Fruit fly (Drosophila melanogaster): ENCODE data around the gene eRF1.
A peak's percentile ranks its signal among the peaks of the same experiment; 100 is the strongest.

Gene eRF1

DNA sequence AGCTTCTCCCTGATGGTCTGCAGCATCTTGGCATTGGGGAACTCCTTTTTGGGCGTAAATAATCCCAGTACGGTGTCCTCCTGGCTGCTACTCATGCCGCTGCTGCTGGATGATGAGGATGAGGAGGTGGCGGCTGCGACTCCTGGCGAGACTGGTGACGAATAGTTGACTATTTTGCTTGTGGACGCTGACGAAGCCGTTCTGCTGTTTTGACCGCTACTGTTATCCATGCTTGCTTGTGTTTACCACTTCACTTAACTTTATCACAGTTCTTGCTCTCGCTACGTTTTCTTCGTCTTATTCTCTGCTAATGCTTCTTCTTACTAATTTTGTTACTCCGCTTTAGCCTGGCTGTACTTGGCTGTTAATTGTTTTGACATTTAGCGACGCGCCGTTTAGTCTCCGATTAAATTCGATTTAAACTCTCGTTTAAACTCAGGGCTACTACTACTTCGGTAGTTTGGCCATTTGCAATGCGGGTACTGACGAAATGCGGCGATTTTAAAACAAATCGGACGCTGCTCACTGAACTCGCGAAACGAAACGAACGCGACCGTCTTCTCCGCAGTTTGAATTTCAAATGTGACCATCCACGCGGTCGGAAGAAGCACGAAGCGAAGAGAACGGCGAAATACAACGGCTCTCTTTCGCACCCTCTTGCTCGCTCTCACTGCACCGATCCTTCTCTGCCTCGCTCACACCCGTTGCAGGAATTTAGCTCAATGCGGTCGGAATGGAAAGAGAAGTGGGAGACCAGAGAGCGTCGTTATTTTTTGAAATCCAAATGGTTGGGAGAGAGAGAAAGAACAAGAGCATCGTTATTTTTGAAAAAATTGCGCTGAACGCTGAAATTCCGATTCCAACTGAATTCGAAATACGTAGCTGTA, 53.1 kb downstream of the eRF1 start, which contains the start of gene trbl (continued):
- no peak for TF ChIP-seq sc (optimal IDR thresholded peaks at IDR 0.05)
- no peak for TF ChIP-seq sc (GFP tag; optimal IDR thresholded peaks at IDR 0.05)
- TF ChIP-seq h (optimal IDR thresholded peaks at IDR 0.05), result no peak
- TF ChIP-seq bigmax (GFP tag; optimal IDR thresholded peaks at IDR 0.05), result peak; percentile 17
- TF ChIP-seq CG1832 (GFP tag; optimal IDR thresholded peaks at IDR 0.05), result peak; percentile 97
- no peak for TF ChIP-seq CG42726 (GFP tag; IDR thresholded peaks at IDR 0.05; ENCODE audit: partially characterized antibody)
- no peak for TF ChIP-seq Aef1 (GFP tag; IDR thresholded peaks at IDR 0.05)
- TF ChIP-seq pnt (GFP tag; optimal IDR thresholded peaks at IDR 0.05), result no peak
- TF ChIP-seq CG6683 (GFP tag; optimal IDR thresholded peaks at IDR 0.05), result no peak
- TF ChIP-seq CG17829 (tag; optimal IDR thresholded peaks at IDR 0.05), result peak; percentile 97
- peak; percentile 34 for TF ChIP-seq sens (GFP tag)
- TF ChIP-seq gce (GFP tag; IDR thresholded peaks at IDR 0.05), result no peak
- TF ChIP-seq CG17359 (tag; optimal IDR thresholded peaks at IDR 0.05), result no peak
- TF ChIP-seq CG6272 (GFP tag; IDR thresholded peaks at IDR 0.05), result no peak
- TF ChIP-seq D19B (GFP tag; optimal IDR thresholded peaks at IDR 0.05), result no peak
- no peak for TF ChIP-seq CG16863 (GFP tag; optimal IDR thresholded peaks at IDR 0.05)
- no peak for TF ChIP-seq CHES-1-like (GFP tag; optimal IDR thresholded peaks at IDR 0.05)
- peak; percentile 20 for TF ChIP-seq unpg (GFP tag; optimal IDR thresholded peaks at IDR 0.05)
- TF ChIP-seq Hsf (GFP tag; optimal IDR thresholded peaks at IDR 0.05), result no peak
- no peak for TF ChIP-seq CG16779 (GFP tag; IDR thresholded peaks at IDR 0.05)
- TF ChIP-seq Pdp1 (GFP tag; optimal IDR thresholded peaks at IDR 0.05), result no peak
- no peak for TF ChIP-seq tx (GFP tag; optimal IDR thresholded peaks at IDR 0.05)
- peak; percentile 58 for TF ChIP-seq HmgD (GFP tag; optimal IDR thresholded peaks at IDR 0.05)
- TF ChIP-seq CG11085 (GFP tag; IDR thresholded peaks at IDR 0.05), result no peak
- TF ChIP-seq peb (GFP tag; IDR thresholded peaks at IDR 0.05), result no peak
- TF ChIP-seq jigr1 (GFP tag; IDR thresholded peaks at IDR 0.05), result no peak
- no peak for TF ChIP-seq dpn (GFP tag; optimal IDR thresholded peaks at IDR 0.05)
- no peak for TF ChIP-seq Sox102F (GFP tag; optimal IDR thresholded peaks at IDR 0.05)
- TF ChIP-seq CG43689 (GFP tag; IDR thresholded peaks at IDR 0.05), result no peak
- TF ChIP-seq shn (GFP tag; optimal IDR thresholded peaks at IDR 0.05), result no peak
- peak; percentile 45 for TF ChIP-seq run (tag; optimal IDR thresholded peaks at IDR 0.05)
- no peak for TF ChIP-seq CG12391 (tag; optimal IDR thresholded peaks at IDR 0.05)
- peak; percentile 94 for TF ChIP-seq Deaf1 (tag; optimal IDR thresholded peaks at IDR 0.05)
- TF ChIP-seq CG2129 (GFP tag; IDR thresholded peaks at IDR 0.05; ENCODE audit: partially characterized antibody), result no peak
- no peak for TF ChIP-seq dysf (GFP tag; IDR thresholded peaks at IDR 0.05)
- TF ChIP-seq en (GFP tag; optimal IDR thresholded peaks at IDR 0.05), result no peak
- no peak for TF ChIP-seq odd (GFP tag; optimal IDR thresholded peaks at IDR 0.05)
- TF ChIP-seq CG3163 (GFP tag; optimal IDR thresholded peaks at IDR 0.05), result peak; percentile 99
- no peak for TF ChIP-seq Dek (tag; optimal IDR thresholded peaks at IDR 0.05)
- no peak for TF ChIP-seq NFAT (GFP tag; IDR thresholded peaks at IDR 0.05)
- TF ChIP-seq BtbVII (GFP tag; optimal IDR thresholded peaks at IDR 0.05), result peak; percentile 66
- TF ChIP-seq Xrp1 (GFP tag; IDR thresholded peaks at IDR 0.05), result no peak
- peak; percentile 17 for TF ChIP-seq CG11398 (GFP tag; optimal IDR thresholded peaks at IDR 0.05)
- TF ChIP-seq CG7786 (GFP tag; optimal IDR thresholded peaks at IDR 0.05), result no peak
- TF ChIP-seq CG34422 (GFP tag; IDR thresholded peaks at IDR 0.05), result no peak
- no peak for TF ChIP-seq sob (GFP tag; IDR thresholded peaks at IDR 0.05)
- no peak for TF ChIP-seq CG17328 (GFP tag; IDR thresholded peaks at IDR 0.05)
- no peak for TF ChIP-seq CG2120 (GFP tag; optimal IDR thresholded peaks at IDR 0.05)
- peak; percentile 98 for TF ChIP-seq chinmo (GFP tag; IDR thresholded peaks at IDR 0.05; ENCODE audit: partially characterized antibody)
- no peak for TF ChIP-seq CG7372 (GFP tag; IDR thresholded peaks at IDR 0.05)
- TF ChIP-seq CG4730 (GFP tag; IDR thresholded peaks at IDR 0.05), result no peak

Measured in whole organism, embryonic.